Comparison of ENCODE assay signal across 2 fruit fly cellular contexts in the genomic region with DNA sequence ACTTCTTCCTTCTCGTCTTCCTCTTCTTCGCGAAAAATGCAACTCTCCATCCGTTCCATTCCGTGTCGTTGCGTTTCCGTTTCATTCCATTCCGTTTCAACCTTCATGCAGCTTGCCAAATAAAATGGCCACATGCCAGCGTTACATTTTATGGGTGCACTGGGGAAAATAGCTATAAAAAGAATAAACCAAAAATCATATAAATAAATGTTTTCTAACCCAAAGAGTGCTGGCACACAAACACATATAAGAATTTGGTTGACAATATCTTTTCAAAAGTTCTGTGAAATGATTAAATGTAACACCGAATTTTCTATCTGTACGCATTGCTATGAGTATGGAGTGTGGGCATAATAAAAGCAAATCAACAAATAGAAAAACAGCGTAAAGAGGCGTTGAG.
TF ChIP-seq lines count a peak whose summit lies in the region.

No protein-coding gene starts in this region.

TF ChIP-seq in whole organism, embryonic, 481 proteins besides CTCF, POLR2A, EP300 and RAD21 (continued from another document):
- TF ChIP-seq H2.0 (GFP tag; IDR thresholded peaks at IDR 0.05; lab: Robert Waterston, UW), result 0 out of 2 replicates have a peak, but pooled peaks have one; percentile 13
- TF ChIP-seq Ptx1 (GFP tag; IDR thresholded peaks at IDR 0.05; lab: Robert Waterston, UW), result peak; percentile 38; the same call in 1 of the 2 replicates
- TF ChIP-seq Bdp1 (GFP tag; optimal IDR thresholded peaks at IDR 0.05; lab: Kevin White, UChicago), result no peak
- no peak for TF ChIP-seq chm (GFP tag; IDR thresholded peaks at IDR 0.05; lab: Robert Waterston, UW)
- TF ChIP-seq CG15269 (tag; optimal IDR thresholded peaks at IDR 0.05; lab: Kevin White, UChicago), result peak; percentile 17
- 0 out of 2 replicates have a peak, but pooled peaks have one; percentile 15 for TF ChIP-seq sob (GFP tag; IDR thresholded peaks at IDR 0.05; lab: Robert Waterston, UW)
- peak; percentile 55 for TF ChIP-seq gem (tag; optimal IDR thresholded peaks at IDR 0.05; lab: Kevin White, UChicago)
- TF ChIP-seq vvl (GFP tag; IDR thresholded peaks at IDR 0.05; lab: Robert Waterston, UW), result 0 out of 2 replicates have a peak, but pooled peaks have one; percentile 35
- peak; percentile 8 for TF ChIP-seq CG10979 (tag; optimal IDR thresholded peaks at IDR 0.05; lab: Kevin White, UChicago)
- TF ChIP-seq Hand (GFP tag; optimal IDR thresholded peaks at IDR 0.05; lab: Kevin White, UChicago), result no peak
- peak; percentile 16 for TF ChIP-seq CG17385 (GFP tag; optimal IDR thresholded peaks at IDR 0.05; lab: Kevin White, UChicago)
- TF ChIP-seq Ets65A (GFP tag; lab: Kevin White, UChicago), result peak; percentile 94
- no peak for TF ChIP-seq CG34224 (GFP tag; IDR thresholded peaks at IDR 0.05; lab: Robert Waterston, UW; ENCODE audit: partially characterized antibody)
- no peak for TF ChIP-seq CG7271 (tag; optimal IDR thresholded peaks at IDR 0.05; lab: Kevin White, UChicago)
- no peak for TF ChIP-seq hkb (optimal IDR thresholded peaks at IDR 0.05; lab: Kevin White, UChicago)
- 0 out of 2 replicates have a peak, but pooled peaks have one; percentile 32 for TF ChIP-seq hkb (GFP tag; IDR thresholded peaks at IDR 0.05; lab: Robert Waterston, UW)
- TF ChIP-seq D19A (tag; optimal IDR thresholded peaks at IDR 0.05; lab: Kevin White, UChicago), result no peak
- TF ChIP-seq Elba2 (GFP tag; optimal IDR thresholded peaks at IDR 0.05; lab: Kevin White, UChicago), result no peak
- peak; percentile 64 for TF ChIP-seq Med (GFP tag; lab: Kevin White, UChicago)
- TF ChIP-seq Drgx (GFP tag; IDR thresholded peaks at IDR 0.05; lab: Robert Waterston, UW), result no peak
- peak; percentile 22 for TF ChIP-seq CG12391 (tag; optimal IDR thresholded peaks at IDR 0.05; lab: Kevin White, UChicago)
- peak; percentile 53 for TF ChIP-seq CG2120 (GFP tag; optimal IDR thresholded peaks at IDR 0.05; lab: Kevin White, UChicago)
- TF ChIP-seq Chrac-16 (GFP tag; optimal IDR thresholded peaks at IDR 0.05; lab: Kevin White, UChicago), result peak; percentile 10
- peak; percentile 10 for TF ChIP-seq stwl (tag; optimal IDR thresholded peaks at IDR 0.05; lab: Kevin White, UChicago)
- no peak for TF ChIP-seq CG2889 (GFP tag; IDR thresholded peaks at IDR 0.05; lab: Robert Waterston, UW)
- TF ChIP-seq CG11695 (GFP tag; IDR thresholded peaks at IDR 0.05; lab: Robert Waterston, UW), result 0 out of 3 replicates have a peak, but pooled peaks have one; percentile 21
- TF ChIP-seq dmrt99B (tag; optimal IDR thresholded peaks at IDR 0.05; lab: Kevin White, UChicago), result peak; percentile 26
- TF ChIP-seq CG1603 (tag; optimal IDR thresholded peaks at IDR 0.05; lab: Kevin White, UChicago), result peak; percentile 25
- TF ChIP-seq unc-4 (GFP tag; IDR thresholded peaks at IDR 0.05; lab: Robert Waterston, UW; ENCODE audit: partially characterized antibody), result no peak
- 0 out of 2 replicates have a peak, but pooled peaks have one; percentile 29 for TF ChIP-seq Xrp1 (GFP tag; IDR thresholded peaks at IDR 0.05; lab: Robert Waterston, UW)
- no peak for TF ChIP-seq phol (tag; optimal IDR thresholded peaks at IDR 0.05; lab: Kevin White, UChicago)
- TF ChIP-seq slbo (GFP tag; IDR thresholded peaks at IDR 0.05; lab: Robert Waterston, UW), result peak; percentile 53; the same call in 1 of the 2 replicates

TF ChIP-seq in whole organism, prepupa, 60 proteins besides CTCF, POLR2A, EP300 and RAD21 (continued from another document):
- TF ChIP-seq topi (GFP tag; optimal IDR thresholded peaks at IDR 0.05; lab: Kevin White, UChicago) (no peak), pdm3 (GFP tag; optimal IDR thresholded peaks at IDR 0.05; lab: Kevin White, UChicago) (peak; percentile 15), CG4318 (GFP tag; optimal IDR thresholded peaks at IDR 0.05; lab: Kevin White, UChicago) (no peak), Gug (GFP tag; IDR thresholded peaks at IDR 0.05; lab: Robert Waterston, UW) (no peak), Lpt (GFP tag; optimal IDR thresholded peaks at IDR 0.05; lab: Kevin White, UChicago) (no peak), Sox102F (GFP tag; optimal IDR thresholded peaks at IDR 0.05; lab: Kevin White, UChicago) (no peak), Ets96B (tag; optimal IDR thresholded peaks at IDR 0.05; lab: Kevin White, UChicago) (no peak), CG6276 (GFP tag; optimal IDR thresholded peaks at IDR 0.05; lab: Kevin White, UChicago) (no peak), Met (GFP tag; optimal IDR thresholded peaks at IDR 0.05; lab: Kevin White, UChicago) (no peak), CG8632 (GFP tag; optimal IDR thresholded peaks at IDR 0.05; lab: Kevin White, UChicago) (no peak), CG7368 (GFP tag; optimal IDR thresholded peaks at IDR 0.05; lab: Kevin White, UChicago) (no peak), CG1621 (tag; optimal IDR thresholded peaks at IDR 0.05; lab: Kevin White, UChicago) (no peak), dac (GFP tag; optimal IDR thresholded peaks at IDR 0.05; lab: Kevin White, UChicago) (no peak)
